Fruit fly (Drosophila melanogaster) whole organism, embryonic: Measurements from ENCODE around the gene cert.

Experiments
- Atf3 ChIP-seq: fragments of 200-800 bp; sonication (Bioruptor generic); optimal IDR thresholded peaks from 3 replicates; lab custom pipeline; 2016; ENCODE audit warnings: missing biosample characterization, missing genetic modification characterization
- CG12071 ChIP-seq: fragments of 200-800 bp; sonication (Bioruptor generic); optimal IDR thresholded peaks from 3 replicates; lab custom pipeline; 2018; ENCODE audit warnings: missing biosample characterization, mild to moderate bottlenecking, missing genetic modification characterization
- dmrt11E ChIP-seq: fragments of 200-800 bp; sonication (Bioruptor generic); optimal IDR thresholded peaks from 3 replicates; lab custom pipeline; 2018; ENCODE audit warnings: missing biosample characterization, mild to moderate bottlenecking, missing genetic modification characterization, moderate library complexity

- TF ChIP-seq Atf3 (GFP tag; lab: Kevin White, UChicago) = no peak
- TF ChIP-seq CG12071 (GFP tag; lab: Kevin White, UChicago) = no peak
- no peak for TF ChIP-seq dmrt11E (tag; lab: Kevin White, UChicago)
Observed at dm6 chr3L:8240501-8240900, 49.2 kb downstream of the cert start, which contains the start of gene CG7213.
